Worm (Caenorhabditis elegans): ENCODE data around the gene Y48G9A.6.

Gene Y48G9A.6

ce11 chrIII:2105935-2106334 lies 11.7 kb upstream of the Y48G9A.6 start:
- no peak for TF ChIP-seq F10B5.3 (tag; optimal IDR thresholded peaks at IDR 0.05)
- TF ChIP-seq ceh-44 (GFP tag; IDR thresholded peaks at IDR 0.05) = no peak
- peak; percentile 79 for TF ChIP-seq set-16 (GFP tag; IDR thresholded peaks at IDR 0.05)
- TF ChIP-seq dpl-1 (GFP tag; optimal IDR thresholded peaks at IDR 0.05) = no peak
- TF ChIP-seq T20F7.1 (GFP tag; optimal IDR thresholded peaks at IDR 0.05) = no peak
- TF ChIP-seq D1046.2 (GFP tag; IDR thresholded peaks at IDR 0.05) = 0 out of 2 replicates have a peak, but pooled peaks have one; percentile 49
- TF ChIP-seq lin-39 (tag; optimal IDR thresholded peaks at IDR 0.05) = no peak
- TF ChIP-seq nhr-11 (tag; optimal IDR thresholded peaks at IDR 0.05) = no peak
- peak; percentile 75 for TF ChIP-seq aha-1 (tag)

ce11 chrIII:2110249-2110648 lies 7.4 kb upstream of the Y48G9A.6 start, which contains the start of gene Y48G9A.7:
Y48G9A.7 (plus strand) TSS chrIII:2110549.
- TF ChIP-seq zip-11 (GFP tag; IDR thresholded peaks at IDR 0.05) (no peak), daf-16 (GFP tag; optimal IDR thresholded peaks at IDR 0.05) (no peak), daf-16 (tag; optimal IDR thresholded peaks at IDR 0.05) (no peak), mes-2 (tag; optimal IDR thresholded peaks at IDR 0.05; ENCODE audit: poor library complexity, severe bottlenecking) (no peak), lin-39 (tag; optimal IDR thresholded peaks at IDR 0.05) (no peak), unc-39 (tag; optimal IDR thresholded peaks at IDR 0.05) (no peak), ztf-7 (tag; optimal IDR thresholded peaks at IDR 0.05) (no peak), nhr-41 (GFP tag; IDR thresholded peaks at IDR 0.05) (no peak), ceh-44 (GFP tag; IDR thresholded peaks at IDR 0.05) (no peak), arid-1 (GFP tag; conservative IDR thresholded peaks at IDR 0.05) (no peak), php-3 (GFP tag; IDR thresholded peaks at IDR 0.05) (no peak), nhr-25 (tag; optimal IDR thresholded peaks at IDR 0.05; ENCODE audit: borderline replicate concordance, insufficient read depth) (no peak)

- TF ChIP-seq lin-38 (GFP tag; IDR thresholded peaks at IDR 0.05) (peak; percentile 93), unc-130 (GFP tag; optimal IDR thresholded peaks at IDR 0.05) (peak; percentile 15), mes-2 (tag; optimal IDR thresholded peaks at IDR 0.05; ENCODE audit: poor library complexity, severe bottlenecking) (no peak)
Measured at ce11 chrIII:2111376-2111775, 6.3 kb upstream of the Y48G9A.6 start.

- TF ChIP-seq hlh-11 (tag; optimal IDR thresholded peaks at IDR 0.05) = no peak
- no peak for TF ChIP-seq set-16 (GFP tag; IDR thresholded peaks at IDR 0.05)
- no peak for TF ChIP-seq snpc-4 (tag; optimal IDR thresholded peaks at IDR 0.05)
- no peak for TF ChIP-seq mes-2 (tag; optimal IDR thresholded peaks at IDR 0.05; ENCODE audit: poor library complexity, severe bottlenecking)
- no peak for TF ChIP-seq zag-1 (tag; optimal IDR thresholded peaks at IDR 0.05)
- peak; percentile 3; the same call in 1 of the 2 replicates for TF ChIP-seq D1046.2 (GFP tag; IDR thresholded peaks at IDR 0.05)
- TF ChIP-seq nhr-10 (tag; optimal IDR thresholded peaks at IDR 0.05) = no peak
- no peak for TF ChIP-seq nhr-28 (tag; optimal IDR thresholded peaks at IDR 0.05)
- TF ChIP-seq mep-1 (tag; optimal IDR thresholded peaks at IDR 0.05) = no peak
- no peak for TF ChIP-seq jun-1 (tag; optimal IDR thresholded peaks at IDR 0.05)
- TF ChIP-seq lin-38 (GFP tag; IDR thresholded peaks at IDR 0.05) = peak; percentile 72
- TF ChIP-seq hmg-1.1 (GFP tag; IDR thresholded peaks at IDR 0.05) = no peak
- no peak for TF ChIP-seq nhr-48 (tag; optimal IDR thresholded peaks at IDR 0.05)
- no peak for TF ChIP-seq zip-11 (GFP tag; IDR thresholded peaks at IDR 0.05)
- no peak for TF ChIP-seq nhr-111 (GFP tag; optimal IDR thresholded peaks at IDR 0.05)
- TF ChIP-seq F26F4.8 (GFP tag; conservative IDR thresholded peaks at IDR 0.05) = no peak
- no peak for TF ChIP-seq cey-2 (tag; optimal IDR thresholded peaks at IDR 0.05; ENCODE audit: borderline replicate concordance, insufficient read depth)
Measured at ce11 chrIII:2112009-2112408, 5.6 kb upstream of the Y48G9A.6 start.

- TF ChIP-seq dmd-8 (GFP tag; IDR thresholded peaks at IDR 0.05) (no peak), ceh-28 (tag; optimal IDR thresholded peaks at IDR 0.05) (peak; percentile 100)
Measured at ce11 chrIII:2112601-2113176, 5.0 kb upstream of the Y48G9A.6 start.
